Fruit fly (Drosophila melanogaster) Kc167 (cell line): ENCODE results near the gene MESR3.

Experiments used
- Myc ChIP-seq: fragments of >200 bp; optimal IDR thresholded peaks from 2 replicates; lab custom pipeline; 2017; ENCODE audit warnings: missing external identifiers
- Sin3A ChIP-seq: fragments of >200 bp; optimal IDR thresholded peaks from 2 replicates; lab custom pipeline; 2018; ENCODE audit warnings: missing external identifiers
- insv ChIP-seq: fragments of >200 bp; optimal IDR thresholded peaks from 3 replicates; lab custom pipeline; 2018; ENCODE audit warnings: missing external identifiers
- ttk ChIP-seq: sonication (Bioruptor generic); optimal IDR thresholded peaks from 2 replicates; lab custom pipeline; 2017; ENCODE audit warnings: missing external identifiers

dm6 chr2L:18596871-18597338 is 20.2 kb upstream of the MESR3 start, which contains the start of gene amos:
- TF ChIP-seq ttk (lab: Kevin White, UChicago) (no peak), Sin3A (lab: Kevin White, UChicago) (no peak), Myc (lab: Kevin White, UChicago) (no peak), insv (lab: Kevin White, UChicago) (no peak)
